Worm (Caenorhabditis elegans): Measurements from ENCODE around the gene C23G10.2.

DNA sequence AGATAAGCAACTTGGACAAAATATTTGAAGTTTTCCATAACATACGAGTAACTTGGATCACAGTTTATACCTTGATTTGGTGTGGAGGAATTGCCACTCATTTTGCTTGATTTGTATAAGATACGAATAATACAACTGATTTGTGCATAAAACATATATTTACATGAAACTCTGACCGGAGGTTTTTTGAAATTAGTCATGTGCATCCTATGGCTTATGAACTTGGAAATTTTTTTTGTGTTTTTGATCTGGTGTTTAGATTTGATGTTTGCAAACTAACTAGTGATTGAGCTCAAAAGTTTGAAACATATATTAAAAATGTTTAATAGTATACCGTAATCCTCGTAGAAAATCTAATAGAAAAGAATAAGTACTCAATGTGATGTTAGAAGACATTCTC, 46.9 kb downstream of the C23G10.2 start, which contains the start of gene srg-8:
- TF ChIP-seq lir-3 (tag; optimal IDR thresholded peaks at IDR 0.05) = no peak
- no peak for TF ChIP-seq lin-13 (GFP tag; optimal IDR thresholded peaks at IDR 0.05)
- TF ChIP-seq nhr-237 (tag; optimal IDR thresholded peaks at IDR 0.05) = no peak
- TF ChIP-seq ZK546.5 (tag; optimal IDR thresholded peaks at IDR 0.05) = no peak
- TF ChIP-seq mxl-2 (GFP tag; conservative IDR thresholded peaks at IDR 0.05) = no peak
- no peak for TF ChIP-seq ama-1 (optimal IDR thresholded peaks at IDR 0.05)
- TF ChIP-seq R02D3.7 (tag; optimal IDR thresholded peaks at IDR 0.05) = no peak
- TF ChIP-seq ceh-82 (tag; optimal IDR thresholded peaks at IDR 0.05) = no peak
- no peak for TF ChIP-seq nhr-28 (tag; optimal IDR thresholded peaks at IDR 0.05)
- TF ChIP-seq unc-39 (tag; optimal IDR thresholded peaks at IDR 0.05) = no peak
- TF ChIP-seq ztf-11 (tag; optimal IDR thresholded peaks at IDR 0.05) = no peak
- TF ChIP-seq lsy-2 (tag; optimal IDR thresholded peaks at IDR 0.05) = no peak
- TF ChIP-seq aha-1 (tag) = no peak
